Fruit fly (Drosophila melanogaster) whole organism, embryonic: ENCODE measurements around the gene Jhbp2.

Experiments used
- CG10431 ChIP-seq: fragments of 200-800 bp; sonication (Bioruptor generic); optimal IDR thresholded peaks from 3 replicates; lab custom pipeline; 2018; ENCODE audit warnings: missing biosample characterization, mild to moderate bottlenecking, missing genetic modification characterization
- CG10654 ChIP-seq: fragments of 200-800 bp; sonication (Bioruptor generic); optimal IDR thresholded peaks from 2 replicates; lab custom pipeline; 2016; ENCODE audit warnings: missing biosample characterization, missing genetic modification characterization
- CG12104 ChIP-seq: fragments of 200-800 bp; sonication (Bioruptor generic); optimal IDR thresholded peaks from 3 replicates; lab custom pipeline; 2016; ENCODE audit warnings: missing biosample characterization, missing genetic modification characterization
- CG15514 ChIP-seq: fragments of 200-800 bp; sonication (Bioruptor generic); optimal IDR thresholded peaks from 3 replicates; lab custom pipeline; 2017; ENCODE audit warnings: missing biosample characterization, missing genetic modification characterization, mild to moderate bottlenecking, moderate library complexity, missing genetic modification reagents
- CG17385 ChIP-seq: fragments of 200-800 bp; sonication (Bioruptor generic); optimal IDR thresholded peaks from 3 replicates; lab custom pipeline; 2018; ENCODE audit warnings: missing biosample characterization, mild to moderate bottlenecking, missing genetic modification characterization
- CG17802 ChIP-seq: fragments of 200-800 bp; sonication (Bioruptor generic); optimal IDR thresholded peaks from 2 replicates; lab custom pipeline; 2018; ENCODE audit warnings: missing biosample characterization, mild to moderate bottlenecking, missing genetic modification characterization, moderate library complexity
- CG17912 ChIP-seq: fragments of 200-800 bp; sonication (Bioruptor generic); optimal IDR thresholded peaks from 2 replicates; lab custom pipeline; 2018; ENCODE audit warnings: missing biosample characterization, mild to moderate bottlenecking, missing genetic modification characterization
- CG18011 ChIP-seq: fragments of 200-800 bp; sonication (Bioruptor generic); optimal IDR thresholded peaks from 2 replicates; lab custom pipeline; 2017; ENCODE audit warnings: missing biosample characterization, missing genetic modification characterization, mild to moderate bottlenecking, moderate library complexity, missing genotype
- CG2116 ChIP-seq: fragments of 200-800 bp; sonication (Bioruptor generic); optimal IDR thresholded peaks from 3 replicates; lab custom pipeline; 2018; ENCODE audit warnings: missing biosample characterization, mild to moderate bottlenecking, missing genetic modification characterization
- CG2889 ChIP-seq: fragments of 200-800 bp; sonication (Bioruptor generic); IDR thresholded peaks from 3 replicates; pipeline ENCODE4 v1.3.6; 2022; ENCODE audit warnings: missing biosample characterization, missing genetic modification characterization
- CG30431 ChIP-seq: fragments of 200-800 bp; sonication (Bioruptor generic); optimal IDR thresholded peaks from 2 replicates; lab custom pipeline; 2017; ENCODE audit warnings: missing biosample characterization, missing genetic modification characterization
- CG34224 ChIP-seq: fragments of 200-800 bp; sonication (Bioruptor generic); IDR thresholded peaks from 3 replicates; pipeline ENCODE4 v1.3.6; 2022; ENCODE audit warnings: missing biosample characterization, missing genetic modification characterization; ENCODE audit not compliant: partially characterized antibody
- CG3838 ChIP-seq: fragments of 200-800 bp; sonication (Bioruptor generic); optimal IDR thresholded peaks from 3 replicates; lab custom pipeline; 2016; ENCODE audit warnings: missing biosample characterization, missing genetic modification characterization
- CG4617 ChIP-seq: fragments of 200-800 bp; sonication (Bioruptor generic); optimal IDR thresholded peaks from 3 replicates; lab custom pipeline; 2016; ENCODE audit warnings: missing biosample characterization, missing genetic modification characterization, borderline replicate concordance
- CG4707 ChIP-seq: fragments of 200-800 bp; sonication (Bioruptor generic); optimal IDR thresholded peaks from 2 replicates; lab custom pipeline; 2018; ENCODE audit warnings: missing biosample characterization, mild to moderate bottlenecking, missing genetic modification characterization, moderate library complexity
- CG6689 ChIP-seq: fragments of 200-800 bp; sonication (Bioruptor generic); IDR thresholded peaks from 2 replicates; pipeline ENCODE4 v1.3.6; 2022; ENCODE audit warnings: missing biosample characterization, missing genetic modification characterization
- CG6854 ChIP-seq: fragments of 200-800 bp; sonication (Bioruptor generic); optimal IDR thresholded peaks from 3 replicates; lab custom pipeline; 2017; ENCODE audit warnings: missing biosample characterization, mild to moderate bottlenecking, missing genetic modification characterization
- CG7372 ChIP-seq: fragments of 200-800 bp; sonication (Bioruptor generic); IDR thresholded peaks from 2 replicates; pipeline ENCODE4 v1.3.6; 2022; ENCODE audit warnings: missing biosample characterization, missing genetic modification characterization
- CG7987 ChIP-seq: fragments of 200-800 bp; sonication (Bioruptor generic); optimal IDR thresholded peaks from 2 replicates; lab custom pipeline; 2018; ENCODE audit warnings: missing biosample characterization, mild to moderate bottlenecking, missing genetic modification characterization, moderate library complexity
- CG8281 ChIP-seq: fragments of 200-800 bp; sonication (Bioruptor generic); optimal IDR thresholded peaks from 2 replicates; lab custom pipeline; 2018; ENCODE audit warnings: missing biosample characterization, mild to moderate bottlenecking, missing genetic modification characterization, moderate library complexity
- CG9876 ChIP-seq: fragments of 200-800 bp; sonication (Bioruptor generic); optimal IDR thresholded peaks from 2 replicates; lab custom pipeline; 2016; ENCODE audit warnings: missing biosample characterization, missing genetic modification characterization
- HLH54F ChIP-seq: fragments of 200-800 bp; sonication (Bioruptor generic); optimal IDR thresholded peaks from 3 replicates; lab custom pipeline; 2016; ENCODE audit warnings: missing biosample characterization, missing genetic modification characterization
- Hr78 ChIP-seq, 2 experiments: fragments of 200-800 bp in 1 of 2; fragments of >200 bp in 1 of 2; sonication (Bioruptor generic) in 1 of 2; optimal IDR thresholded peaks; 2 replicates each; lab custom pipeline; 2017 to 2019; ENCODE audit warnings: missing biosample characterization in 2 of 2, missing genetic modification characterization in 2 of 2, mild to moderate bottlenecking in 1 of 2, moderate library complexity in 1 of 2
- Ptx1 ChIP-seq: fragments of 200-800 bp; sonication (Bioruptor generic); IDR thresholded peaks from 2 replicates; pipeline ENCODE4 v1.3.6; 2022; ENCODE audit warnings: missing biosample characterization, missing genetic modification characterization
- Rfx ChIP-seq: fragments of 200-800 bp; sonication (Bioruptor generic); IDR thresholded peaks from 2 replicates; pipeline ENCODE4 v1.3.6; 2022; ENCODE audit warnings: missing biosample characterization, missing genetic modification characterization
- Sry-δ ChIP-seq: fragments of 200-800 bp; sonication (Bioruptor generic); optimal IDR thresholded peaks from 2 replicates; lab custom pipeline; 2016; ENCODE audit warnings: missing biosample characterization, missing genetic modification characterization
- Trl ChIP-seq, 3 experiments: fragments of >200 bp in 2 of 3; fragments of 200-800 bp in 1 of 3; sonication (Bioruptor generic) in 1 of 3; optimal IDR thresholded peaks; 2 replicates in 1 of 3; 3 replicates in 2 of 3; lab custom pipeline; 2016 to 2017; ENCODE audit warnings: missing biosample characterization in 1 of 3, missing genetic modification characterization in 1 of 3
- Usf ChIP-seq: fragments of 200-800 bp; sonication (Bioruptor generic); optimal IDR thresholded peaks from 2 replicates; lab custom pipeline; 2017; ENCODE audit warnings: missing genotype, missing biosample characterization, missing genetic modification characterization
- bcd ChIP-seq: fragments of 200-800 bp; sonication (Bioruptor generic); optimal IDR thresholded peaks from 2 replicates; lab custom pipeline; 2017; ENCODE audit warnings: missing biosample characterization, mild to moderate bottlenecking, missing genetic modification characterization
- bsh ChIP-seq, 2 experiments: fragments of 200-800 bp; sonication (Bioruptor generic); optimal IDR thresholded peaks; 2 replicates each; lab custom pipeline; 2017 to 2018; ENCODE audit warnings: mild to moderate bottlenecking in 2 of 2, missing biosample characterization in 2 of 2, missing genetic modification characterization in 2 of 2, moderate library complexity in 1 of 2
- dimm ChIP-seq: fragments of 200-800 bp; sonication (Bioruptor generic); IDR thresholded peaks from 2 replicates; pipeline ENCODE4 v1.3.6; 2022; ENCODE audit warnings: missing biosample characterization, missing genetic modification characterization
- dm ChIP-seq: fragments of 200-800 bp; sonication (Bioruptor generic); optimal IDR thresholded peaks from 3 replicates; lab custom pipeline; 2016; ENCODE audit warnings: missing biosample characterization, missing genetic modification characterization
- dmrt11E ChIP-seq: fragments of 200-800 bp; sonication (Bioruptor generic); optimal IDR thresholded peaks from 3 replicates; lab custom pipeline; 2018; ENCODE audit warnings: missing biosample characterization, mild to moderate bottlenecking, missing genetic modification characterization, moderate library complexity
- dmrt99B ChIP-seq: fragments of 200-800 bp; sonication (Bioruptor generic); optimal IDR thresholded peaks from 2 replicates; lab custom pipeline; 2018; ENCODE audit warnings: missing biosample characterization, mild to moderate bottlenecking, missing genetic modification characterization, moderate library complexity
- dpn ChIP-seq, 2 experiments: fragments of 200-800 bp; sonication (Bioruptor generic); optimal IDR thresholded peaks; 3 replicates each; lab custom pipeline; 2016; ENCODE audit warnings: missing biosample characterization in 2 of 2, missing genetic modification characterization in 2 of 2
- ems ChIP-seq: fragments of 200-800 bp; sonication (Bioruptor generic); optimal IDR thresholded peaks from 3 replicates; lab custom pipeline; 2016; ENCODE audit warnings: missing biosample characterization, missing genetic modification characterization
- fd64A ChIP-seq: fragments of 200-800 bp; sonication (Bioruptor generic); optimal IDR thresholded peaks from 3 replicates; lab custom pipeline; 2018; ENCODE audit warnings: missing biosample characterization, mild to moderate bottlenecking, missing genetic modification characterization
- inv ChIP-seq: fragments of 200-800 bp; sonication (Bioruptor generic); IDR thresholded peaks from 2 replicates; pipeline ENCODE4 v1.3.6; 2022; ENCODE audit warnings: missing biosample characterization, missing genetic modification characterization; ENCODE audit not compliant: partially characterized antibody
- ken ChIP-seq: fragments of 200-800 bp; sonication (Bioruptor generic); IDR thresholded peaks from 3 replicates; pipeline ENCODE4 v1.3.6; 2022; ENCODE audit warnings: missing biosample characterization, missing genetic modification characterization
- p53 ChIP-seq: fragments of 200-800 bp; sonication (Bioruptor generic); optimal IDR thresholded peaks from 2 replicates; lab custom pipeline; 2016; ENCODE audit warnings: missing biosample characterization, missing genetic modification characterization
- pb ChIP-seq: fragments of 200-800 bp; sonication (Bioruptor generic); optimal IDR thresholded peaks from 3 replicates; lab custom pipeline; 2016; ENCODE audit warnings: missing biosample characterization, missing genetic modification characterization
- pnt ChIP-seq: fragments of 200-800 bp; sonication (Bioruptor generic); optimal IDR thresholded peaks from 3 replicates; lab custom pipeline; 2016; ENCODE audit warnings: missing biosample characterization, missing genetic modification characterization
- pzg ChIP-seq: fragments of 200-800 bp; sonication (Bioruptor generic); optimal IDR thresholded peaks from 3 replicates; lab custom pipeline; 2018; ENCODE audit warnings: missing biosample characterization, mild to moderate bottlenecking, missing genetic modification characterization, moderate library complexity
- slp2 ChIP-seq: fragments of 200-800 bp; sonication (Bioruptor generic); optimal IDR thresholded peaks from 2 replicates; lab custom pipeline; 2016; ENCODE audit warnings: missing biosample characterization, missing genetic modification characterization
- tin ChIP-seq: fragments of 200-800 bp; sonication (Bioruptor generic); optimal IDR thresholded peaks from 3 replicates; lab custom pipeline; 2016; ENCODE audit warnings: missing biosample characterization, missing genetic modification characterization
- twi ChIP-seq: fragments of 200-800 bp; optimal IDR thresholded peaks from 2 replicates; lab custom pipeline; 2019; ENCODE audit warnings: missing biosample characterization, mild to moderate bottlenecking, missing genetic modification characterization, moderate library complexity
- usp ChIP-seq: fragments of >200 bp; optimal IDR thresholded peaks from 2 replicates; lab custom pipeline; 2017; ENCODE audit warnings: missing biosample characterization, missing genetic modification characterization
- wdn ChIP-seq: fragments of 200-800 bp; sonication (Bioruptor generic); IDR thresholded peaks from 2 replicates; pipeline ENCODE4 v1.3.6; 2022; ENCODE audit warnings: missing biosample characterization, missing genetic modification characterization
- zen ChIP-seq: fragments of 200-800 bp; sonication (Bioruptor generic); optimal IDR thresholded peaks from 3 replicates; lab custom pipeline; 2018; ENCODE audit warnings: missing biosample characterization, mild to moderate bottlenecking, missing genetic modification characterization, moderate library complexity
- zf30C ChIP-seq: fragments of 200-800 bp; sonication (Bioruptor generic); optimal IDR thresholded peaks from 3 replicates; lab custom pipeline; 2018; ENCODE audit warnings: missing biosample characterization, mild to moderate bottlenecking, missing genetic modification characterization
- zfh2 ChIP-seq: fragments of 200-800 bp; sonication (Bioruptor generic); optimal IDR thresholded peaks from 2 replicates; lab custom pipeline; 2016; ENCODE audit warnings: missing biosample characterization, missing genetic modification characterization

Gene Jhbp2

dm6 chr3R:4952571-4952929 is 8.6 kb downstream of the Jhbp2 start, which contains the start of gene Ubc6 (continued):
- TF ChIP-seq CG17912 (peak; percentile 28), CG17802 (tag; lab: Kevin White, UChicago) (peak; percentile 18), CG10431 (GFP tag; lab: Kevin White, UChicago) (peak; percentile 27), Sry-δ (GFP tag; lab: Kevin White, UChicago) (peak; percentile 100), inv (no peak), zfh2 (GFP tag; lab: Kevin White, UChicago) (peak; percentile 86), CG18011 (GFP tag; lab: Kevin White, UChicago) (peak; percentile 12), fd64A (GFP tag; lab: Kevin White, UChicago) (no peak), CG8281 (tag; lab: Kevin White, UChicago) (no peak), tin (GFP tag; lab: Kevin White, UChicago) (peak; percentile 76), CG7987 (GFP tag; lab: Kevin White, UChicago) (peak; percentile 49), Hr78 (GFP tag; optimal IDR thresholded peaks at IDR 0.05; lab: Kevin White, UChicago) (no peak), CG7372 (no peak), dimm (GFP tag; lab: Robert Waterston, UW) (no peak), zf30C (GFP tag; lab: Kevin White, UChicago) (peak; percentile 85), dmrt99B (tag; lab: Kevin White, UChicago) (peak; percentile 40), CG10654 (GFP tag; lab: Kevin White, UChicago) (peak; percentile 59), bcd (peak; percentile 51), pnt (GFP tag; lab: Kevin White, UChicago) (peak; percentile 70), dmrt11E (tag; lab: Kevin White, UChicago) (peak; percentile 38), p53 (peak; percentile 84), CG4707 (no peak), twi (tag; lab: Kevin White, UChicago) (peak; percentile 30), Trl (optimal IDR thresholded peaks at IDR 0.05; lab: Kevin White, UChicago) (no peak), Trl (GFP tag; optimal IDR thresholded peaks at IDR 0.05; lab: Kevin White, UChicago) (peak; percentile 77), CG2889 (no peak), dm (GFP tag; lab: Kevin White, UChicago) (peak; percentile 75), zen (tag; lab: Kevin White, UChicago) (peak; percentile 80), CG34224 (GFP tag; lab: Robert Waterston, UW) (no peak), usp (GFP tag; lab: Kevin White, UChicago) (no peak), CG6689 (GFP tag; lab: Robert Waterston, UW) (no peak), bsh (GFP tag; optimal IDR thresholded peaks at IDR 0.05; lab: Kevin White, UChicago) (peak in 1 of 2 experiments; percentile 53), Usf (GFP tag; lab: Kevin White, UChicago) (no peak), CG2116 (GFP tag; lab: Kevin White, UChicago) (peak; percentile 77), CG30431 (GFP tag; lab: Kevin White, UChicago) (peak; percentile 41), CG4617 (peak; percentile 99), CG12104 (GFP tag; lab: Kevin White, UChicago) (no peak), Ptx1 (GFP tag; lab: Robert Waterston, UW) (no peak), CG17385 (no peak), CG3838 (GFP tag; lab: Kevin White, UChicago) (peak; percentile 32), CG6854 (GFP tag; lab: Kevin White, UChicago) (no peak), dpn (GFP tag; optimal IDR thresholded peaks at IDR 0.05; lab: Kevin White, UChicago) (peak; percentile 70 to 84), slp2 (GFP tag; lab: Kevin White, UChicago) (peak; percentile 56), wdn (no peak), pzg (peak; percentile 99), ken (GFP tag; lab: Robert Waterston, UW) (no peak), Rfx (GFP tag; lab: Robert Waterston, UW) (no peak), CG15514 (GFP tag; lab: Kevin White, UChicago) (peak; percentile 88), ems (GFP tag; lab: Kevin White, UChicago) (peak; percentile 70), CG9876 (peak; percentile 76), HLH54F (GFP tag; lab: Kevin White, UChicago) (peak; percentile 80), pb (GFP tag; lab: Kevin White, UChicago) (peak; percentile 65)
